Worm (Caenorhabditis elegans) whole organism, midembryonic: Measurements from ENCODE around the gene pitp-1.

Source experiments
- T22C8.4 ChIP-seq: fragments of 200-800 bp; sonication (Bioruptor generic); IDR thresholded peaks from 2 replicates; pipeline ENCODE4 v1.3.6; 2022; ENCODE audit warnings: missing genetic modification characterization, missing compliant biosample characterization
- cog-1 ChIP-seq: sonication (generic microtip); optimal IDR thresholded peaks from 2 replicates; lab custom pipeline; 2016; ENCODE audit warnings: missing genetic modification characterization, missing compliant biosample characterization
- flt-1 ChIP-seq: fragments of 200-800 bp; sonication (Bioruptor generic); IDR thresholded peaks from 2 replicates; pipeline ENCODE4 v1.3.6; 2022; ENCODE audit warnings: missing genetic modification characterization, missing compliant biosample characterization
- klf-2 ChIP-seq: fragments of 200-800 bp; sonication (Bioruptor generic); conservative IDR thresholded peaks from 2 replicates; pipeline ENCODE4 v1.3.6; 2022; ENCODE audit warnings: missing genetic modification reagents, missing genetic modification characterization, missing compliant biosample characterization
- med-1 ChIP-seq: sonication (generic microtip); optimal IDR thresholded peaks from 2 replicates; lab custom pipeline; 2017; ENCODE audit warnings: missing genetic modification characterization, mild to moderate bottlenecking, missing compliant biosample characterization, antibody characterized with exemption, missing genetic modification reagents; ENCODE audit not compliant: insufficient read depth
- ref-1 ChIP-seq: fragments of 200-800 bp; sonication (Bioruptor generic); conservative IDR thresholded peaks from 2 replicates; pipeline ENCODE4 v1.3.6; 2022; ENCODE audit warnings: missing genetic modification reagents, missing genetic modification characterization, missing compliant biosample characterization
- tab-1 ChIP-seq: fragments of 200-800 bp; sonication (Bioruptor generic); IDR thresholded peaks from 2 replicates; pipeline ENCODE4 v1.3.6; 2022; ENCODE audit warnings: missing genetic modification characterization, missing compliant biosample characterization
- ztf-23 ChIP-seq: fragments of 200-800 bp; sonication (Bioruptor generic); IDR thresholded peaks from 2 replicates; pipeline ENCODE4 v1.3.6; 2022; ENCODE audit warnings: missing genetic modification reagents, missing genetic modification characterization, missing compliant biosample characterization

- TF ChIP-seq flt-1 (GFP tag; lab: Robert Waterston, UW) = 0 out of 2 replicates have a peak, but pooled peaks have one; percentile 35
- no peak for TF ChIP-seq ref-1 (GFP tag; lab: Robert Waterston, UW)
- no peak for TF ChIP-seq klf-2
- TF ChIP-seq T22C8.4 (GFP tag; lab: Robert Waterston, UW) = no peak
- TF ChIP-seq ztf-23 (GFP tag; lab: Robert Waterston, UW) = no peak
- TF ChIP-seq tab-1 = no peak
- no peak for TF ChIP-seq med-1
- no peak for TF ChIP-seq cog-1 (tag; lab: Kevin White, UChicago)
Observed at ce11 chrIII:3566785-3567184, 37.2 kb upstream of the pitp-1 start.
